Fruit fly (Drosophila melanogaster) S2 (cell line): ENCODE results near the gene stwl.

Experiments
- CG8478 ChIP-seq: fragments of >200 bp; optimal IDR thresholded peaks from 2 replicates; lab custom pipeline; 2018
- CTCF ChIP-seq, 2 experiments: fragments of >200 bp; optimal IDR thresholded peaks; 2 replicates each; lab custom pipeline; 2018

dm6 chr3L:14397020-14397602 lies 12.6 kb downstream of the stwl start:
- TF ChIP-seq CG8478 (no peak), CTCF (optimal IDR thresholded peaks at IDR 0.05; lab: Kevin White, UChicago) (peak; percentile 30 to 85)
